Worm (Caenorhabditis elegans) whole organism, mixed stage, embryonic: ENCODE results near the gene lmtr-3.
A peak's percentile ranks its signal among the peaks of the same experiment; 100 is the strongest.

Source experiments
- M03D4.4 ChIP-seq: sonication (generic microtip); optimal IDR thresholded peaks from 2 replicates; lab custom pipeline; 2017; ENCODE audit warnings: mild to moderate bottlenecking, missing genetic modification characterization, missing compliant biosample characterization
- bed-3 ChIP-seq: fragments of 200-800 bp; sonication (Bioruptor generic); optimal IDR thresholded peaks from 3 replicates; lab custom pipeline; 2018; ENCODE audit warnings: mild to moderate bottlenecking, missing genetic modification characterization, moderate library complexity, missing compliant biosample characterization
- blmp-1 ChIP-seq: fragments of 150-350 bp; optimal IDR thresholded peaks from 2 replicates; lab custom pipeline; 2014; ENCODE audit warnings: missing biosample characterization, missing genetic modification characterization
- ceh-39 ChIP-seq: fragments of 150-350 bp; optimal IDR thresholded peaks from 2 replicates; lab custom pipeline; 2014; ENCODE audit warnings: missing biosample characterization, missing genetic modification characterization
- ceh-43 ChIP-seq: fragments of 200-800 bp; sonication (Bioruptor generic); optimal IDR thresholded peaks from 2 replicates; lab custom pipeline; 2018; ENCODE audit warnings: mild to moderate bottlenecking, missing genetic modification characterization, moderate library complexity, missing compliant biosample characterization
- ceh-83 ChIP-seq: fragments of 200-800 bp; sonication (Bioruptor generic); optimal IDR thresholded peaks from 2 replicates; lab custom pipeline; 2018; ENCODE audit warnings: mild to moderate bottlenecking, missing genetic modification characterization, missing compliant biosample characterization
- ces-1 ChIP-seq: fragments of 150-350 bp; optimal IDR thresholded peaks from 2 replicates; lab custom pipeline; 2014; ENCODE audit warnings: missing biosample characterization, missing genetic modification reagents, missing genetic modification characterization
- cnd-1 ChIP-seq: fragments of 200-800 bp; sonication (Bioruptor generic); optimal IDR thresholded peaks from 2 replicates; lab custom pipeline; 2018; ENCODE audit warnings: mild to moderate bottlenecking, missing genetic modification characterization, missing compliant biosample characterization
- drap-1 ChIP-seq: fragments of 200-800 bp; sonication (Bioruptor generic); optimal IDR thresholded peaks from 3 replicates; lab custom pipeline; 2018; ENCODE audit warnings: mild to moderate bottlenecking, missing genetic modification characterization, missing compliant biosample characterization
- elt-1 ChIP-seq: sonication (generic microtip); optimal IDR thresholded peaks from 2 replicates; lab custom pipeline; 2017; ENCODE audit warnings: missing genetic modification characterization, mild to moderate bottlenecking, missing compliant biosample characterization, antibody characterized with exemption, moderate library complexity, borderline replicate concordance; ENCODE audit not compliant: insufficient read depth
- elt-3 ChIP-seq: fragments of 150-350 bp; optimal IDR thresholded peaks from 2 replicates; lab custom pipeline; 2014; ENCODE audit warnings: missing biosample characterization, missing genetic modification characterization
- flh-1 ChIP-seq: fragments of 200-800 bp; sonication (Bioruptor generic); optimal IDR thresholded peaks from 2 replicates; lab custom pipeline; 2018; ENCODE audit warnings: mild to moderate bottlenecking, missing genetic modification characterization, moderate library complexity, missing compliant biosample characterization
- ham-2 ChIP-seq: fragments of 200-800 bp; sonication (Bioruptor generic); optimal IDR thresholded peaks from 2 replicates; lab custom pipeline; 2018; ENCODE audit warnings: mild to moderate bottlenecking, missing genetic modification characterization, missing compliant biosample characterization
- lin-32 ChIP-seq: fragments of 200-800 bp; sonication (Bioruptor generic); optimal IDR thresholded peaks from 2 replicates; lab custom pipeline; 2018; ENCODE audit warnings: mild to moderate bottlenecking, missing genetic modification characterization, missing compliant biosample characterization
- lsy-2 ChIP-seq: fragments of 150-350 bp; optimal IDR thresholded peaks from 2 replicates; lab custom pipeline; 2014; ENCODE audit warnings: missing biosample characterization, missing genetic modification characterization
- mab-5 ChIP-seq: fragments of 150-350 bp; optimal IDR thresholded peaks from 2 replicates; lab custom pipeline; 2014; ENCODE audit warnings: missing biosample characterization, missing genetic modification characterization
- mep-1 ChIP-seq: fragments of 150-350 bp; optimal IDR thresholded peaks from 2 replicates; lab custom pipeline; 2017; ENCODE audit warnings: missing biosample characterization, missing genetic modification reagents, missing genetic modification characterization, inconsistent platforms
- nhr-12 ChIP-seq: fragments of 150-350 bp; optimal IDR thresholded peaks from 2 replicates; lab custom pipeline; 2014; ENCODE audit warnings: missing biosample characterization, missing genetic modification characterization
- nhr-2 ChIP-seq: fragments of 150-350 bp; optimal IDR thresholded peaks from 2 replicates; lab custom pipeline; 2014; ENCODE audit warnings: missing biosample characterization, missing genetic modification characterization
- nhr-237 ChIP-seq: fragments of 150-350 bp; optimal IDR thresholded peaks from 2 replicates; lab custom pipeline; 2014; ENCODE audit warnings: missing biosample characterization, missing genetic modification characterization
- nhr-28 ChIP-seq: fragments of 150-350 bp; optimal IDR thresholded peaks from 2 replicates; lab custom pipeline; 2014; ENCODE audit warnings: missing biosample characterization, missing genetic modification characterization
- nhr-76 ChIP-seq: sonication (generic microtip); optimal IDR thresholded peaks from 2 replicates; lab custom pipeline; 2017; ENCODE audit warnings: missing biosample characterization, missing genetic modification characterization
- pha-4 ChIP-seq: fragments of 150-350 bp; optimal IDR thresholded peaks from 2 replicates; lab custom pipeline; 2018; ENCODE audit warnings: missing biosample characterization, missing genetic modification reagents, missing genetic modification characterization
- sem-2 ChIP-seq: fragments of 200-800 bp; sonication (Bioruptor generic); optimal IDR thresholded peaks from 2 replicates; lab custom pipeline; 2018; ENCODE audit warnings: mild to moderate bottlenecking, missing genetic modification characterization, missing compliant biosample characterization
- sptf-1 ChIP-seq: sonication (generic microtip); optimal IDR thresholded peaks from 2 replicates; lab custom pipeline; 2017; ENCODE audit warnings: mild to moderate bottlenecking, missing genetic modification characterization, moderate library complexity, missing compliant biosample characterization
- tbx-8 ChIP-seq: fragments of 200-800 bp; sonication (Bioruptor generic); optimal IDR thresholded peaks from 2 replicates; lab custom pipeline; 2018; ENCODE audit warnings: mild to moderate bottlenecking, missing genetic modification characterization, moderate library complexity, missing compliant biosample characterization
- unc-120 ChIP-seq: sonication (generic microtip); optimal IDR thresholded peaks from 2 replicates; lab custom pipeline; 2017; ENCODE audit warnings: missing genetic modification characterization, missing compliant biosample characterization; ENCODE audit not compliant: poor library complexity, severe bottlenecking
- unc-39 ChIP-seq: fragments of 150-350 bp; optimal IDR thresholded peaks from 2 replicates; lab custom pipeline; 2014; ENCODE audit warnings: missing biosample characterization, missing genetic modification characterization
- unc-62 ChIP-seq: fragments of 150-350 bp; optimal IDR thresholded peaks from 2 replicates; lab custom pipeline; 2014; ENCODE audit warnings: missing biosample characterization, missing genetic modification reagents, missing genetic modification characterization
- ztf-11 ChIP-seq: fragments of 150-350 bp; optimal IDR thresholded peaks from 2 replicates; lab custom pipeline; 2014; ENCODE audit warnings: missing biosample characterization, missing genetic modification characterization

The lmtr-3 gene

ce11 chrV:11087119-11087518 lies 36.9 kb upstream of the lmtr-3 start:
- no peak for TF ChIP-seq unc-62
- TF ChIP-seq ces-1 (GFP tag; lab: Kevin White, UChicago) = no peak
- TF ChIP-seq bed-3 = no peak
- TF ChIP-seq ceh-83 (GFP tag; lab: Kevin White, UChicago) = no peak
- no peak for TF ChIP-seq tbx-8 (GFP tag; lab: Kevin White, UChicago)
- TF ChIP-seq sptf-1 = no peak
- TF ChIP-seq elt-1 = no peak
- no peak for TF ChIP-seq cnd-1 (tag; lab: Kevin White, UChicago)
- TF ChIP-seq sem-2 (GFP tag; lab: Kevin White, UChicago) = no peak
- TF ChIP-seq blmp-1 (tag; lab: Kevin White, UChicago) = no peak
- no peak for TF ChIP-seq mab-5 (tag; lab: Kevin White, UChicago)

- no peak for TF ChIP-seq nhr-237 (tag; lab: Kevin White, UChicago)
- TF ChIP-seq ham-2 (GFP tag; lab: Kevin White, UChicago) = no peak
- no peak for TF ChIP-seq ceh-43 (GFP tag; lab: Kevin White, UChicago)
- no peak for TF ChIP-seq unc-39
- no peak for TF ChIP-seq nhr-12
- TF ChIP-seq sem-2 (GFP tag; lab: Kevin White, UChicago) = no peak
- no peak for TF ChIP-seq ceh-39 (tag; lab: Kevin White, UChicago)
- no peak for TF ChIP-seq mep-1
- TF ChIP-seq elt-3 (tag; lab: Kevin White, UChicago) = no peak
- TF ChIP-seq drap-1 (GFP tag; lab: Kevin White, UChicago) = no peak
- TF ChIP-seq ceh-83 (GFP tag; lab: Kevin White, UChicago) = no peak
- no peak for TF ChIP-seq flh-1 (GFP tag; lab: Kevin White, UChicago)
- no peak for TF ChIP-seq nhr-28 (tag; lab: Kevin White, UChicago)
- no peak for TF ChIP-seq blmp-1 (tag; lab: Kevin White, UChicago)
- TF ChIP-seq pha-4 (tag; lab: Kevin White, UChicago) = no peak
- no peak for TF ChIP-seq lin-32 (GFP tag; lab: Kevin White, UChicago)
- no peak for TF ChIP-seq M03D4.4
- no peak for TF ChIP-seq bed-3
- TF ChIP-seq unc-120 (tag; lab: Kevin White, UChicago) = no peak
- no peak for TF ChIP-seq nhr-76 (tag; lab: Kevin White, UChicago)
These were observed 36.4 kb upstream of the lmtr-3 start, which contains the start of gene Y42A5A.1 for ce11 chrV:11087519-11087998. Gene Y42A5A.1, plus strand, starts transcription at chrV:11087948.

DNA sequence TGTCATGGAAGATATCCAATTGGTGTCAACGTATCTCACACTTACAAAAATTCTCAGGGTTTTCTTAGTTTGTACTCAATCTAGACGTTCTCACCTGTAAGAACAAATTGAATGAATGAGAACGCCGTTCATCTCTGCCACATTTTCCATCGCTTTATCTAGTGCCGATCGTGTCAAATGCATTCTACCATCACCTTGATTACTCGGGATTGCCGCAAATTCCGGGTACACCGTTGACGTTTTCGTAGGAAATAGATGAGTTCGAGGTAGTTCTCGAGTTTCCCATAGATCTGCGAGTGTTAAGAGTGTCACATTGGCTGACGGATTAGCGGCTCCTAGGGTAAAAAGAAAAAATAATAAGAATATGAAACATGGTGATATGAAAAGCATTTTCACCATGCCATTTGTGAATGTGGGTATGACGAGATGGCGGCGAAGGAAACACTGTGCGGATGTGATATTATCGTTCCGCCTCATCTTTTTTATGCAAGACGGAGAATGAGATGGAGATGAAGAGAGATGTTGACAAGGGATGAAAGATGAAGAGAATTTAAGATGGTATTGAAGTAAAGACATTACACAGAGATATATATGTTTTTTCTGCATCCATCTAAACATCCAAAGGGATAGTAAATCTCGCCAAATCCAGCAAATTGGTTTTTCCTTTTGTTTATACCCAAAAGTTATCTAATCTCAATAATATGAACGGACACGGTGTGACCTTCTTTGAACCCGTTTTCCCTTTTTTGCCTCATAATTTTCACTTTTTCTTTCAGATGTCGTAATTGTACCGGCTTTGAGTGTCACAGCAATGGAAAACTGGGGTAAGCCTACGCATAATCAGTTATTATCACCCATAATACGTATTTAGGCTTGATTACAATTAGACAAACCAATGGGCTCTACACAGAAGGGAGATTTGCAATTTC lies 30.6 kb upstream of the lmtr-3 start, which contains the start of gene lact-8:
TSS of gene lact-8 (minus strand) at position 445 of the 929 bp plus-strand sequence.
- TF ChIP-seq elt-1 = peak; percentile 90
- TF ChIP-seq ham-2 (GFP tag; lab: Kevin White, UChicago) = no peak
- TF ChIP-seq drap-1 (GFP tag; lab: Kevin White, UChicago) = no peak

- no peak for TF ChIP-seq ztf-11 (tag; lab: Kevin White, UChicago)
These were observed 29.3 kb upstream of the lmtr-3 start for ce11 chrV:11094698-11095097.

ce11 chrV:11095873-11096272 lies 28.1 kb upstream of the lmtr-3 start, which contains the start of gene Y42A5A.3:
Gene Y42A5A.3, minus strand, starts transcription at chrV:11095973.
- no peak for TF ChIP-seq ces-1 (GFP tag; lab: Kevin White, UChicago)
- TF ChIP-seq unc-120 (tag; lab: Kevin White, UChicago) = no peak
- no peak for TF ChIP-seq nhr-2 (tag; lab: Kevin White, UChicago)
- TF ChIP-seq pha-4 (tag; lab: Kevin White, UChicago) = no peak
- no peak for TF ChIP-seq nhr-237 (tag; lab: Kevin White, UChicago)
- no peak for TF ChIP-seq ceh-39 (tag; lab: Kevin White, UChicago)
- no peak for TF ChIP-seq lsy-2 (tag; lab: Kevin White, UChicago)
- TF ChIP-seq blmp-1 (tag; lab: Kevin White, UChicago) = no peak
